Worm (Caenorhabditis elegans) whole organism, young adult: ENCODE results near the gene Y41D4B.24.
A peak's percentile ranks its signal among the peaks of the same experiment; 100 is the strongest.

Experiments used
- B0261.1 ChIP-seq: sonication (generic microtip); optimal IDR thresholded peaks from 2 replicates; lab custom pipeline; 2016; ENCODE audit warnings: mild to moderate bottlenecking, missing genetic modification characterization, moderate library complexity, missing compliant biosample characterization
- D2030.7 ChIP-seq: fragments of 200-800 bp; sonication (Bioruptor generic); IDR thresholded peaks from 2 replicates; pipeline ENCODE4 v1.3.6; 2022; ENCODE audit warnings: missing genetic modification reagents, missing genetic modification characterization, missing compliant biosample characterization
- F10E7.11 ChIP-seq: sonication (generic microtip); optimal IDR thresholded peaks from 2 replicates; lab custom pipeline; 2017; ENCODE audit warnings: mild to moderate bottlenecking, missing genetic modification characterization, moderate library complexity, missing compliant biosample characterization
- F33H1.4 ChIP-seq: fragments of 200-800 bp; sonication (Bioruptor generic); IDR thresholded peaks from 2 replicates; pipeline ENCODE4 v1.3.6; 2022; ENCODE audit warnings: missing genetic modification reagents, missing genetic modification characterization, missing compliant biosample characterization
- F37B4.10 ChIP-seq: fragments of 200-800 bp; sonication (Bioruptor generic); IDR thresholded peaks from 2 replicates; pipeline ENCODE4 v1.3.6; 2022; ENCODE audit warnings: missing genetic modification characterization, missing compliant biosample characterization
- F39B2.1 ChIP-seq: fragments of 200-800 bp; sonication (Bioruptor generic); IDR thresholded peaks from 2 replicates; pipeline ENCODE4 v1.3.6; 2022; ENCODE audit warnings: missing genetic modification reagents, missing genetic modification characterization, missing compliant biosample characterization
- T07F8.4 ChIP-seq: sonication (generic microtip); optimal IDR thresholded peaks from 2 replicates; lab custom pipeline; 2016; ENCODE audit warnings: mild to moderate bottlenecking, missing genetic modification characterization, moderate library complexity, missing compliant biosample characterization
- Y56A3A.18 ChIP-seq: fragments of 200-800 bp; sonication (Bioruptor generic); IDR thresholded peaks from 2 replicates; pipeline ENCODE4 v1.3.6; 2022; ENCODE audit warnings: missing genetic modification reagents, missing genetic modification characterization, missing compliant biosample characterization
- Y67H2A.10 ChIP-seq: fragments of 200-800 bp; sonication (Bioruptor generic); conservative IDR thresholded peaks from 2 replicates; pipeline ENCODE4 v1.3.6; 2022; ENCODE audit warnings: missing genetic modification reagents, missing genetic modification characterization, missing compliant biosample characterization
- ama-1 ChIP-seq, 3 experiments: fragments of 150-350 bp in 1 of 3; sonication (generic microtip) in 2 of 3; optimal IDR thresholded peaks; 2 replicates each; lab custom pipeline; 2014 to 2018; ENCODE audit warnings: missing biosample characterization in 2 of 3, missing genetic modification characterization in 2 of 3, missing genetic modification reagents in 2 of 3
- aptf-2 ChIP-seq: fragments of 200-800 bp; sonication (Bioruptor generic); conservative IDR thresholded peaks from 2 replicates; pipeline ENCODE4 v1.3.6; 2022; ENCODE audit warnings: missing genetic modification reagents, missing genetic modification characterization, missing compliant biosample characterization
- athp-1 ChIP-seq: sonication (generic microtip); optimal IDR thresholded peaks from 2 replicates; lab custom pipeline; 2017; ENCODE audit warnings: mild to moderate bottlenecking, missing genetic modification characterization, missing compliant biosample characterization
- attf-5 ChIP-seq: fragments of 200-800 bp; sonication (Bioruptor generic); optimal IDR thresholded peaks from 2 replicates; lab custom pipeline; 2018; ENCODE audit warnings: mild to moderate bottlenecking, missing genetic modification characterization, missing compliant biosample characterization
- bed-1 ChIP-seq: fragments of 200-800 bp; sonication (Bioruptor generic); IDR thresholded peaks from 2 replicates; pipeline ENCODE4 v1.3.6; 2022; ENCODE audit warnings: missing genetic modification reagents, missing genetic modification characterization, missing compliant biosample characterization
- cebp-1 ChIP-seq, 2 experiments: fragments of 200-800 bp in 1 of 2; sonication (Bioruptor generic) in 1 of 2; sonication (generic microtip) in 1 of 2; IDR thresholded peaks in 1 of 2; optimal IDR thresholded peaks in 1 of 2; 2 replicates each; pipeline versions ENCODE4 v1.3.6 to Lab custom; 2017 to 2022; ENCODE audit warnings: missing compliant biosample characterization in 2 of 2, missing genetic modification characterization in 2 of 2, mild to moderate bottlenecking in 1 of 2, missing genetic modification reagents in 1 of 2, moderate library complexity in 1 of 2
- ceh-27 ChIP-seq: fragments of 200-800 bp; sonication (Bioruptor generic); optimal IDR thresholded peaks from 2 replicates; lab custom pipeline; 2018; ENCODE audit warnings: mild to moderate bottlenecking, missing genetic modification characterization, moderate library complexity, missing compliant biosample characterization
- ceh-40 ChIP-seq: fragments of 200-800 bp; sonication (Bioruptor generic); IDR thresholded peaks from 2 replicates; pipeline ENCODE4 v1.3.6; 2022; ENCODE audit warnings: missing genetic modification characterization, missing compliant biosample characterization
- ceh-79 ChIP-seq: sonication (generic microtip); optimal IDR thresholded peaks from 2 replicates; lab custom pipeline; 2017; ENCODE audit warnings: mild to moderate bottlenecking, missing genetic modification characterization, missing compliant biosample characterization
- ceh-91 ChIP-seq: fragments of 200-800 bp; sonication (Bioruptor generic); IDR thresholded peaks from 2 replicates; pipeline ENCODE4 v1.3.6; 2022; ENCODE audit warnings: missing genetic modification reagents, missing genetic modification characterization, missing compliant biosample characterization
- chd-7 ChIP-seq: sonication (generic microtip); optimal IDR thresholded peaks from 2 replicates; lab custom pipeline; 2016; ENCODE audit warnings: mild to moderate bottlenecking, missing genetic modification characterization, moderate library complexity, missing compliant biosample characterization
- egl-44 ChIP-seq: fragments of 200-800 bp; sonication (Bioruptor generic); IDR thresholded peaks from 2 replicates; pipeline ENCODE4 v1.3.6; 2022; ENCODE audit warnings: missing genetic modification reagents, missing genetic modification characterization, missing compliant biosample characterization
- hlh-12 ChIP-seq: sonication (generic microtip); optimal IDR thresholded peaks from 2 replicates; lab custom pipeline; 2016; ENCODE audit warnings: missing genetic modification characterization, missing compliant biosample characterization
- hmg-20 ChIP-seq: fragments of 200-800 bp; sonication (Bioruptor generic); IDR thresholded peaks from 2 replicates; pipeline ENCODE4 v1.3.6; 2022; ENCODE audit warnings: missing genetic modification reagents, missing genetic modification characterization, missing compliant biosample characterization
- hsf-1 ChIP-seq: fragments of 200-800 bp; sonication (Bioruptor generic); IDR thresholded peaks from 2 replicates; pipeline ENCODE4 v1.3.6; 2022; ENCODE audit warnings: missing genetic modification reagents, missing genetic modification characterization, missing compliant biosample characterization
- lin-26 ChIP-seq: fragments of 200-800 bp; sonication (Bioruptor generic); IDR thresholded peaks from 2 replicates; pipeline ENCODE4 v1.3.6; 2022; ENCODE audit warnings: missing genetic modification reagents, missing genetic modification characterization, missing compliant biosample characterization
- lsl-1 ChIP-seq: fragments of 200-800 bp; sonication (Bioruptor generic); optimal IDR thresholded peaks from 2 replicates; lab custom pipeline; 2018; ENCODE audit warnings: mild to moderate bottlenecking, missing genetic modification characterization, moderate library complexity, missing compliant biosample characterization
- madf-6 ChIP-seq: fragments of 200-800 bp; sonication (Bioruptor generic); IDR thresholded peaks from 2 replicates; pipeline ENCODE4 v1.3.6; 2022; ENCODE audit warnings: missing genetic modification reagents, missing genetic modification characterization, missing compliant biosample characterization
- madf-8 ChIP-seq: fragments of 200-800 bp; sonication (Bioruptor generic); conservative IDR thresholded peaks from 2 replicates; pipeline ENCODE4 v1.3.6; 2022; ENCODE audit warnings: missing genetic modification reagents, missing genetic modification characterization, missing compliant biosample characterization
- mcd-1 ChIP-seq: fragments of 200-800 bp; sonication (Bioruptor generic); IDR thresholded peaks from 2 replicates; pipeline ENCODE4 v1.3.6; 2022; ENCODE audit warnings: missing genetic modification reagents, missing genetic modification characterization, missing compliant biosample characterization
- mes-4 ChIP-seq: sonication (generic microtip); optimal IDR thresholded peaks from 2 replicates; lab custom pipeline; 2016; ENCODE audit warnings: missing genotype, missing genetic modification characterization, missing compliant biosample characterization
- nfya-1 ChIP-seq: sonication (generic microtip); optimal IDR thresholded peaks from 2 replicates; lab custom pipeline; 2017; ENCODE audit warnings: antibody characterized with exemption, missing compliant biosample characterization, missing genetic modification characterization, borderline replicate concordance; ENCODE audit not compliant: insufficient read depth
- nfya-2 ChIP-seq: fragments of 200-800 bp; sonication (Bioruptor generic); IDR thresholded peaks from 2 replicates; pipeline ENCODE4 v1.3.6; 2022; ENCODE audit warnings: missing genetic modification reagents, missing genetic modification characterization, missing compliant biosample characterization
- nfyb-1 ChIP-seq: fragments of 200-800 bp; sonication (Bioruptor generic); IDR thresholded peaks from 2 replicates; pipeline ENCODE4 v1.3.6; 2022; ENCODE audit warnings: missing genetic modification reagents, missing genetic modification characterization, missing compliant biosample characterization
- nhr-80 ChIP-seq: sonication (generic microtip); optimal IDR thresholded peaks from 2 replicates; lab custom pipeline; 2016; ENCODE audit warnings: missing genetic modification characterization, missing compliant biosample characterization
- pha-4 ChIP-seq: fragments of 150-350 bp; sonication (generic microtip); optimal IDR thresholded peaks from 2 replicates; lab custom pipeline; 2014; ENCODE audit warnings: missing biosample characterization, missing genetic modification reagents, missing genetic modification characterization
- rcor-1 ChIP-seq: fragments of 200-800 bp; sonication (Bioruptor generic); IDR thresholded peaks from 2 replicates; pipeline ENCODE4 v1.3.6; 2022; ENCODE audit warnings: missing genetic modification reagents, missing genetic modification characterization, missing compliant biosample characterization
- sea-2 ChIP-seq: fragments of 200-800 bp; sonication (Bioruptor generic); IDR thresholded peaks from 2 replicates; pipeline ENCODE4 v1.3.6; 2022; ENCODE audit warnings: missing genetic modification characterization, missing compliant biosample characterization
- sptf-2 ChIP-seq: fragments of 200-800 bp; sonication (Bioruptor generic); optimal IDR thresholded peaks from 2 replicates; lab custom pipeline; 2018; ENCODE audit warnings: mild to moderate bottlenecking, missing genetic modification characterization, missing compliant biosample characterization
- tbp1 ChIP-seq: fragments of 200-800 bp; sonication (Bioruptor generic); optimal IDR thresholded peaks from 2 replicates; lab custom pipeline; 2018; ENCODE audit warnings: mild to moderate bottlenecking, missing genetic modification characterization, missing compliant biosample characterization
- tbx-9 ChIP-seq: sonication (generic microtip); optimal IDR thresholded peaks from 2 replicates; lab custom pipeline; 2016; ENCODE audit warnings: borderline replicate concordance, missing genetic modification characterization, inconsistent platforms, missing compliant biosample characterization
- tlf-1 ChIP-seq: fragments of 200-800 bp; sonication (Bioruptor generic); optimal IDR thresholded peaks from 2 replicates; lab custom pipeline; 2018; ENCODE audit warnings: mild to moderate bottlenecking, missing genetic modification characterization, missing compliant biosample characterization
- unc-130 ChIP-seq: sonication (generic microtip); optimal IDR thresholded peaks from 2 replicates; lab custom pipeline; 2016; ENCODE audit warnings: missing genetic modification reagents, missing genetic modification characterization, missing compliant biosample characterization
- xnd-1 ChIP-seq: sonication (generic microtip); optimal IDR thresholded peaks from 2 replicates; lab custom pipeline; 2016; ENCODE audit warnings: missing genotype, missing genetic modification reagents, missing genetic modification characterization, missing compliant biosample characterization
- zfh-2 ChIP-seq: fragments of 200-800 bp; sonication (Bioruptor generic); conservative IDR thresholded peaks from 2 replicates; pipeline ENCODE4 v1.3.6; 2022; ENCODE audit warnings: missing genetic modification reagents, missing genetic modification characterization, missing compliant biosample characterization
- zim-3 ChIP-seq: sonication (generic microtip); optimal IDR thresholded peaks from 2 replicates; lab custom pipeline; 2017; ENCODE audit warnings: mild to moderate bottlenecking, missing genetic modification characterization, moderate library complexity, missing compliant biosample characterization
- ztf-28 ChIP-seq: fragments of 200-800 bp; sonication (Bioruptor generic); IDR thresholded peaks from 2 replicates; pipeline ENCODE4 v1.3.6; 2022; ENCODE audit warnings: missing genetic modification reagents, missing genetic modification characterization, missing compliant biosample characterization
- ztf-6 ChIP-seq: fragments of 200-800 bp; sonication (Bioruptor generic); IDR thresholded peaks from 2 replicates; pipeline ENCODE4 v1.3.6; 2022; ENCODE audit warnings: missing genetic modification reagents, missing genetic modification characterization, missing compliant biosample characterization

The Y41D4B.24 gene

DNA sequence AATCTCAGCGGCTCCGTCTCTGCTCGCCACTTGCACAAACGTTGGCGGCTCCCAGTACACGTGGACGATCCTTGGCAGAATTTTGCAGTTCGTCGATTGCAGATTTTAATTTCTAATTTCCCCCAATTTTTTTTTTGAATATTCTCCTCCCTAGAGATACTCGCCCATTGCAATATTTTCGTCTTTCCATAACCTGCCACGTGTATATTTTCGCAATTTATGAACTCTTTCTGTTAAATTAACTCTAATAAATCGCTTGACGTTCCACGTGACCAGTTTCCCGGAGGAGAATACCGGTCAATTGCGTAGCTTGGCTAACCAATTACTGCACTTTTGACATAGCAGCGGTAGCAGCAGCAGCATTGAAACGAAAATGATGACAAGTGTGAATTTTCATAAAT is 26.5 kb upstream of the Y41D4B.24 start (continued):
- no peak for TF ChIP-seq ceh-40 (GFP tag; lab: Robert Waterston, UW)
- peak; percentile 14 for TF ChIP-seq tlf-1 (GFP tag; lab: Kevin White, UChicago)
- TF ChIP-seq F39B2.1: no peak
- TF ChIP-seq hmg-20 (GFP tag; lab: Robert Waterston, UW): 0 out of 2 replicates have a peak, but pooled peaks have one; percentile 36
- TF ChIP-seq pha-4 (tag; lab: Kevin White, UChicago): no peak

DNA sequence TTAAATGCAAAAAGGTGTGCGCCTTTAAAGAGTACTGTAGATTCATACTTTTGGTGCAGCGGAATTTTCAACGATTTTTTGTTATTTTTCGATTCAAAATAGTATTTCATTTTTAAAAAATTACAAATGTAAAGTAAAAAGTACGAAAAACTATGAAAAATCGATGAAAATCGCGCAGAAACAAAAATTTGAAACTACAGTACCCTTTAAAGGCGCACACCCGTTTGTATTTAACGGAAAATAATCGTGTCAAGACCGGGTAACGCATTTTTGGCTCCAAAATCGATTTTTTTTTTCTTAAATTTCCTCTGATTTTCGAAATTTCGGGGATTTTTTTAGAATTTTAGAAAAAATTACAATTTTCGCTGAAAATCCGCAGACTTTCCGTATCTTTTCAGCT is 26.0 kb upstream of the Y41D4B.24 start:
- TF ChIP-seq ztf-28 (no peak), egl-44 (no peak), sptf-2 (GFP tag; lab: Kevin White, UChicago) (no peak), attf-5 (GFP tag; lab: Kevin White, UChicago) (no peak), rcor-1 (no peak), nhr-80 (tag; lab: Kevin White, UChicago) (no peak), zfh-2 (GFP tag; lab: Robert Waterston, UW) (no peak), madf-8 (peak; percentile 35; the same call in 1 of the 2 replicates), mes-4 (tag; lab: Kevin White, UChicago) (no peak), xnd-1 (tag; lab: Kevin White, UChicago) (peak; percentile 51), T07F8.4 (tag; lab: Kevin White, UChicago) (no peak), lin-26 (GFP tag; lab: Robert Waterston, UW) (no peak), tbp1 (GFP tag; lab: Kevin White, UChicago) (no peak), athp-1 (no peak), hsf-1 (GFP tag; lab: Robert Waterston, UW) (no peak), madf-6 (GFP tag; lab: Robert Waterston, UW) (peak; percentile 56), F37B4.10 (GFP tag; lab: Robert Waterston, UW) (no peak), nfyb-1 (GFP tag; lab: Robert Waterston, UW) (no peak), pha-4 (tag; lab: Kevin White, UChicago) (no peak), B0261.1 (tag; lab: Kevin White, UChicago) (no peak), F10E7.11 (tag; lab: Kevin White, UChicago) (no peak), lsl-1 (GFP tag; lab: Kevin White, UChicago) (peak; percentile 92), ama-1 (optimal IDR thresholded peaks at IDR 0.05; lab: Kevin White, UChicago) (no peak), ama-1 (GFP tag; optimal IDR thresholded peaks at IDR 0.05; lab: Kevin White, UChicago) (no peak), bed-1 (GFP tag; lab: Robert Waterston, UW) (no peak), sea-2 (GFP tag; lab: Robert Waterston, UW) (no peak), Y67H2A.10 (no peak), mcd-1 (no peak), cebp-1 (GFP tag; IDR thresholded peaks at IDR 0.05; lab: Robert Waterston, UW) (no peak), cebp-1 (tag; optimal IDR thresholded peaks at IDR 0.05; lab: Kevin White, UChicago) (no peak), ceh-91 (peak; percentile 46; the same call in 1 of the 2 replicates), F33H1.4 (GFP tag; lab: Robert Waterston, UW) (peak; percentile 77), nfya-1 (tag; lab: Kevin White, UChicago) (no peak), aptf-2 (GFP tag; lab: Robert Waterston, UW) (no peak), ceh-27 (GFP tag; lab: Kevin White, UChicago) (no peak), tbx-9 (tag; lab: Kevin White, UChicago) (no peak), ceh-79 (tag; lab: Kevin White, UChicago) (no peak), nfya-2 (GFP tag; lab: Robert Waterston, UW) (no peak), zim-3 (tag; lab: Kevin White, UChicago) (no peak), unc-130 (GFP tag; lab: Kevin White, UChicago) (no peak), D2030.7 (peak; percentile 32; the same call in 1 of the 2 replicates), chd-7 (no peak), Y56A3A.18 (GFP tag; lab: Robert Waterston, UW) (no peak), hlh-12 (tag; lab: Kevin White, UChicago) (no peak), ztf-6 (GFP tag; lab: Robert Waterston, UW) (no peak)
